Worm (Caenorhabditis elegans) whole organism, L2 larva: ENCODE data around the gene mpdu-1.

Source experiments
- F13H6.1 ChIP-seq: sonication (generic microtip); optimal IDR thresholded peaks from 2 replicates; lab custom pipeline; 2016; ENCODE audit warnings: missing genetic modification characterization, missing compliant biosample characterization
- Y55F3AM.14 ChIP-seq: fragments of 200-800 bp; sonication (Bioruptor generic); optimal IDR thresholded peaks from 2 replicates; lab custom pipeline; 2018; ENCODE audit warnings: mild to moderate bottlenecking, missing genetic modification characterization, missing compliant biosample characterization
- ZK546.5 ChIP-seq: sonication (generic microtip); optimal IDR thresholded peaks from 2 replicates; lab custom pipeline; 2017; ENCODE audit warnings: missing biosample characterization, missing genetic modification characterization
- alr-1 ChIP-seq: fragments of 150-350 bp; optimal IDR thresholded peaks from 2 replicates; lab custom pipeline; 2014; ENCODE audit warnings: missing biosample characterization, missing genetic modification characterization
- aly-2 ChIP-seq: fragments of 150-350 bp; optimal IDR thresholded peaks from 2 replicates; lab custom pipeline; 2014; ENCODE audit warnings: missing biosample characterization, missing genetic modification characterization
- blmp-1 ChIP-seq: sonication (generic microtip); optimal IDR thresholded peaks from 2 replicates; lab custom pipeline; 2017; ENCODE audit warnings: missing genetic modification characterization, mild to moderate bottlenecking, missing compliant biosample characterization, antibody characterized with exemption, moderate library complexity; ENCODE audit not compliant: insufficient read depth
- ceh-16 ChIP-seq: fragments of 150-350 bp; optimal IDR thresholded peaks from 2 replicates; lab custom pipeline; 2014; ENCODE audit warnings: missing biosample characterization, missing genetic modification characterization
- crh-2 ChIP-seq: sonication (generic microtip); optimal IDR thresholded peaks from 2 replicates; lab custom pipeline; 2017; ENCODE audit warnings: missing biosample characterization, missing genetic modification characterization
- egl-27 ChIP-seq: sonication (generic microtip); optimal IDR thresholded peaks from 3 replicates; lab custom pipeline; 2017; ENCODE audit warnings: missing biosample characterization, missing genetic modification reagents, missing genetic modification characterization
- elt-3 ChIP-seq: sonication (generic microtip); optimal IDR thresholded peaks from 2 replicates; lab custom pipeline; 2017; ENCODE audit warnings: missing biosample characterization, missing genetic modification characterization
- fos-1 ChIP-seq: fragments of 150-350 bp; optimal IDR thresholded peaks from 2 replicates; lab custom pipeline; 2014; ENCODE audit warnings: missing biosample characterization, missing genetic modification characterization
- lin-13 ChIP-seq: fragments of 150-350 bp; optimal IDR thresholded peaks from 2 replicates; lab custom pipeline; 2014; ENCODE audit warnings: missing biosample characterization, missing genetic modification reagents, missing genetic modification characterization
- lsy-2 ChIP-seq, 2 experiments: fragments of 150-350 bp in 1 of 2; sonication (generic microtip) in 1 of 2; optimal IDR thresholded peaks; 2 replicates each; lab custom pipeline; 2014 to 2017; ENCODE audit warnings: missing biosample characterization in 2 of 2, missing genetic modification characterization in 2 of 2
- mbf-1 ChIP-seq: sonication (generic microtip); optimal IDR thresholded peaks from 2 replicates; lab custom pipeline; 2017; ENCODE audit warnings: missing biosample characterization, missing genetic modification characterization
- nhr-10 ChIP-seq: sonication (generic microtip); optimal IDR thresholded peaks from 2 replicates; lab custom pipeline; 2017; ENCODE audit warnings: missing biosample characterization, missing genetic modification characterization
- nhr-11 ChIP-seq: fragments of 150-350 bp; optimal IDR thresholded peaks from 2 replicates; lab custom pipeline; 2014; ENCODE audit warnings: missing biosample characterization, missing genetic modification characterization
- nhr-12 ChIP-seq: fragments of 150-350 bp; optimal IDR thresholded peaks from 2 replicates; lab custom pipeline; 2014; ENCODE audit warnings: missing biosample characterization, missing genetic modification characterization
- nhr-129 ChIP-seq: fragments of 150-350 bp; optimal IDR thresholded peaks from 2 replicates; lab custom pipeline; 2014; ENCODE audit warnings: missing biosample characterization, missing genetic modification characterization
- nhr-21 ChIP-seq: fragments of 150-350 bp; optimal IDR thresholded peaks from 2 replicates; lab custom pipeline; 2014; ENCODE audit warnings: missing biosample characterization, missing genetic modification characterization
- nhr-237 ChIP-seq: fragments of 150-350 bp; optimal IDR thresholded peaks from 2 replicates; lab custom pipeline; 2014; ENCODE audit warnings: missing biosample characterization, missing genetic modification characterization
- nhr-25 ChIP-seq: fragments of 150-350 bp; sonication (generic microtip); optimal IDR thresholded peaks from 3 replicates; lab custom pipeline; 2014; ENCODE audit warnings: missing biosample characterization, missing genetic modification characterization
- skn-1 ChIP-seq: sonication (generic microtip); optimal IDR thresholded peaks from 2 replicates; lab custom pipeline; 2017; ENCODE audit warnings: missing biosample characterization, missing genetic modification characterization
- sma-3 ChIP-seq: sonication (generic microtip); optimal IDR thresholded peaks from 2 replicates; lab custom pipeline; 2016; ENCODE audit warnings: missing genetic modification reagents, missing genetic modification characterization, missing compliant biosample characterization
- sma-9 ChIP-seq, 2 experiments: fragments of 150-350 bp in 1 of 2; sonication (generic microtip) in 1 of 2; optimal IDR thresholded peaks; 2 replicates each; lab custom pipeline; 2014 to 2016; ENCODE audit warnings: missing genetic modification characterization in 2 of 2, mild to moderate bottlenecking in 1 of 2, missing biosample characterization in 1 of 2, missing compliant biosample characterization in 1 of 2, missing genetic modification reagents in 1 of 2, moderate library complexity in 1 of 2
- snpc-4 ChIP-seq: fragments of 150-350 bp; optimal IDR thresholded peaks from 2 replicates; lab custom pipeline; 2014; ENCODE audit warnings: missing biosample characterization, missing genetic modification characterization
- unc-55 ChIP-seq: fragments of 150-350 bp; sonication (generic microtip); optimal IDR thresholded peaks from 3 replicates; lab custom pipeline; 2014; ENCODE audit warnings: missing biosample characterization, missing genetic modification reagents, missing genetic modification characterization
- unc-62 ChIP-seq: fragments of 150-350 bp; optimal IDR thresholded peaks from 2 replicates; lab custom pipeline; 2014; ENCODE audit warnings: missing biosample characterization, missing genetic modification reagents, missing genetic modification characterization
- zag-1 ChIP-seq: fragments of 150-350 bp; optimal IDR thresholded peaks from 2 replicates; lab custom pipeline; 2014; ENCODE audit warnings: missing biosample characterization, missing genetic modification characterization
- ztf-1 ChIP-seq: fragments of 200-800 bp; sonication (Bioruptor generic); conservative IDR thresholded peaks from 2 replicates; pipeline ENCODE4 v1.3.6; 2022; ENCODE audit warnings: missing genetic modification characterization, missing compliant biosample characterization
- ztf-11 ChIP-seq: sonication (generic microtip); optimal IDR thresholded peaks from 2 replicates; lab custom pipeline; 2017; ENCODE audit warnings: missing biosample characterization, missing genetic modification characterization

mpdu-1 gene

ce11 chrV:8406911-8407310 lies 47.9 kb upstream of the mpdu-1 start:
- TF ChIP-seq nhr-25 (tag; lab: Kevin White, UChicago) = peak; percentile 31
- no peak for TF ChIP-seq lsy-2 (tag; optimal IDR thresholded peaks at IDR 0.05; lab: Kevin White, UChicago)
- TF ChIP-seq egl-27 (tag; lab: Kevin White, UChicago) = no peak
- TF ChIP-seq nhr-129 (tag; lab: Kevin White, UChicago) = peak; percentile 66
- TF ChIP-seq sma-9 (GFP tag; optimal IDR thresholded peaks at IDR 0.05; lab: Kevin White, UChicago) = peak; percentile 13
- TF ChIP-seq sma-9 (tag; optimal IDR thresholded peaks at IDR 0.05; lab: Kevin White, UChicago) = no peak
- TF ChIP-seq crh-2 (tag; lab: Kevin White, UChicago) = no peak
- TF ChIP-seq mbf-1 (tag; lab: Kevin White, UChicago) = no peak
- TF ChIP-seq blmp-1 (tag; lab: Kevin White, UChicago) = peak; percentile 0
- TF ChIP-seq alr-1 (tag; lab: Kevin White, UChicago) = no peak

- TF ChIP-seq sma-9 (GFP tag; optimal IDR thresholded peaks at IDR 0.05; lab: Kevin White, UChicago) (no peak), sma-9 (tag; optimal IDR thresholded peaks at IDR 0.05; lab: Kevin White, UChicago) (no peak), nhr-25 (tag; lab: Kevin White, UChicago) (peak; percentile 24)
- TF ChIP-seq, all 48 proteins: peak for 1
Measured at ce11 chrV:8406155-8406554, 47.2 kb upstream of the mpdu-1 start.

- TF ChIP-seq ZK546.5 (tag; lab: Kevin White, UChicago) = no peak
- no peak for TF ChIP-seq F13H6.1 (tag; lab: Kevin White, UChicago)
- peak; percentile 24 for TF ChIP-seq sma-9 (GFP tag; optimal IDR thresholded peaks at IDR 0.05; lab: Kevin White, UChicago)
- TF ChIP-seq sma-9 (tag; optimal IDR thresholded peaks at IDR 0.05; lab: Kevin White, UChicago) = no peak
- TF ChIP-seq blmp-1 (tag; lab: Kevin White, UChicago) = peak; percentile 15
- TF ChIP-seq, all 48 proteins: peak for 2
Measured at ce11 chrV:8404339-8404738, 45.4 kb upstream of the mpdu-1 start.

ce11 chrV:8403916-8404315 lies 45.0 kb upstream of the mpdu-1 start:
- no peak for TF ChIP-seq Y55F3AM.14 (GFP tag; lab: Kevin White, UChicago)
- no peak for TF ChIP-seq lsy-2 (tag; optimal IDR thresholded peaks at IDR 0.05; lab: Kevin White, UChicago)
- no peak for TF ChIP-seq unc-55 (GFP tag; lab: Kevin White, UChicago)
- peak; percentile 10 for TF ChIP-seq fos-1 (tag; lab: Kevin White, UChicago)

- no peak for TF ChIP-seq ztf-11 (tag; lab: Kevin White, UChicago)
- TF ChIP-seq F13H6.1 (tag; lab: Kevin White, UChicago) = peak; percentile 60
- no peak for TF ChIP-seq lsy-2 (tag; optimal IDR thresholded peaks at IDR 0.05; lab: Kevin White, UChicago)
- peak; percentile 2 for TF ChIP-seq nhr-21
Measured at ce11 chrV:8403152-8403551, 44.2 kb upstream of the mpdu-1 start.

ce11 chrV:8402392-8402791 lies 43.4 kb upstream of the mpdu-1 start, which contains the start of gene F52E1.9:
F52E1.9 (minus strand) TSS chrV:8402669.
- no peak for TF ChIP-seq nhr-12
- peak; percentile 17 for TF ChIP-seq sma-9 (GFP tag; optimal IDR thresholded peaks at IDR 0.05; lab: Kevin White, UChicago)
- TF ChIP-seq sma-9 (tag; optimal IDR thresholded peaks at IDR 0.05; lab: Kevin White, UChicago) = no peak
- no peak for TF ChIP-seq sma-3 (GFP tag; lab: Kevin White, UChicago)
- no peak for TF ChIP-seq snpc-4 (tag; lab: Kevin White, UChicago)
- TF ChIP-seq nhr-25 (tag; lab: Kevin White, UChicago) = no peak
- no peak for TF ChIP-seq lsy-2 (tag; optimal IDR thresholded peaks at IDR 0.05; lab: Kevin White, UChicago)
- TF ChIP-seq fos-1 (tag; lab: Kevin White, UChicago) = peak; percentile 60
- TF ChIP-seq unc-62 (GFP tag; lab: Kevin White, UChicago) = no peak
- no peak for TF ChIP-seq aly-2 (tag; lab: Kevin White, UChicago)

- TF ChIP-seq aly-2 (tag; lab: Kevin White, UChicago) (no peak), nhr-11 (tag; lab: Kevin White, UChicago) (no peak), alr-1 (tag; lab: Kevin White, UChicago) (no peak), nhr-237 (tag; lab: Kevin White, UChicago) (no peak), nhr-21 (peak; percentile 20), nhr-10 (no peak)
Measured at ce11 chrV:8401267-8401666, 42.3 kb upstream of the mpdu-1 start.

- no peak for TF ChIP-seq ztf-1 (GFP tag; lab: Robert Waterston, UW)
- no peak for TF ChIP-seq zag-1 (tag; lab: Kevin White, UChicago)
- TF ChIP-seq lsy-2 (tag; optimal IDR thresholded peaks at IDR 0.05; lab: Kevin White, UChicago) = no peak
- TF ChIP-seq elt-3 (tag; lab: Kevin White, UChicago) = no peak
- no peak for TF ChIP-seq ceh-16 (tag; lab: Kevin White, UChicago)
- no peak for TF ChIP-seq F13H6.1 (tag; lab: Kevin White, UChicago)
- no peak for TF ChIP-seq skn-1 (tag; lab: Kevin White, UChicago)
- TF ChIP-seq mbf-1 (tag; lab: Kevin White, UChicago) = no peak
- TF ChIP-seq nhr-12 = no peak
- no peak for TF ChIP-seq unc-55 (GFP tag; lab: Kevin White, UChicago)
- TF ChIP-seq nhr-129 (tag; lab: Kevin White, UChicago) = no peak
- TF ChIP-seq alr-1 (tag; lab: Kevin White, UChicago) = no peak
- TF ChIP-seq nhr-21 = no peak
- TF ChIP-seq lin-13 = no peak
- no peak for TF ChIP-seq ztf-11 (tag; lab: Kevin White, UChicago)
Measured at ce11 chrV:8400808-8401207, 41.8 kb upstream of the mpdu-1 start.
